Fruit fly (Drosophila melanogaster) whole organism, prepupa: ENCODE measurements around the gene CG33941.

Source experiments
- CG11902 ChIP-seq: fragments of 200-800 bp; sonication (Bioruptor generic); optimal IDR thresholded peaks from 3 replicates; lab custom pipeline; 2016; ENCODE audit warnings: missing biosample characterization, missing genetic modification characterization
- CG16779 ChIP-seq: fragments of 200-800 bp; sonication (Bioruptor generic); optimal IDR thresholded peaks from 3 replicates; lab custom pipeline; 2017; ENCODE audit warnings: missing biosample characterization, mild to moderate bottlenecking, missing genetic modification characterization
- CG8319 ChIP-seq: fragments of 200-800 bp; sonication (Bioruptor generic); optimal IDR thresholded peaks from 3 replicates; lab custom pipeline; 2016; ENCODE audit warnings: missing biosample characterization, missing genetic modification characterization
- Eip93F ChIP-seq: fragments of 200-800 bp; sonication (Bioruptor generic); optimal IDR thresholded peaks from 2 replicates; lab custom pipeline; 2016; ENCODE audit warnings: missing biosample characterization, mild to moderate bottlenecking, missing genetic modification characterization
- Smox ChIP-seq: fragments of 200-800 bp; sonication (Bioruptor generic); optimal IDR thresholded peaks from 3 replicates; lab custom pipeline; 2016; ENCODE audit warnings: missing biosample characterization, missing genetic modification characterization
- eg ChIP-seq: fragments of 200-800 bp; sonication (Bioruptor generic); IDR thresholded peaks from 3 replicates; pipeline ENCODE4 v1.3.6; 2022; ENCODE audit warnings: missing biosample characterization, missing genetic modification characterization
- fkh ChIP-seq: fragments of 200-800 bp; sonication (Bioruptor generic); optimal IDR thresholded peaks from 3 replicates; lab custom pipeline; 2017; ENCODE audit warnings: missing biosample characterization, mild to moderate bottlenecking, missing genetic modification characterization, moderate library complexity
- salr ChIP-seq, 2 experiments: fragments of 200-800 bp; sonication (Bioruptor generic); optimal IDR thresholded peaks; 3 replicates each; lab custom pipeline; 2016 to 2018; ENCODE audit warnings: missing biosample characterization in 2 of 2, missing genetic modification characterization in 2 of 2, mild to moderate bottlenecking in 1 of 2
- ss ChIP-seq, 2 experiments: fragments of 200-800 bp; sonication (Bioruptor generic); optimal IDR thresholded peaks; 2 replicates in 1 of 2; 3 replicates in 1 of 2; lab custom pipeline; 2017 to 2018; ENCODE audit warnings: mild to moderate bottlenecking in 2 of 2, missing biosample characterization in 2 of 2, missing genetic modification characterization in 2 of 2, moderate library complexity in 1 of 2
- topi ChIP-seq: fragments of 200-800 bp; sonication (Bioruptor generic); optimal IDR thresholded peaks from 3 replicates; lab custom pipeline; 2016; ENCODE audit warnings: missing biosample characterization, missing genetic modification characterization

DNA sequence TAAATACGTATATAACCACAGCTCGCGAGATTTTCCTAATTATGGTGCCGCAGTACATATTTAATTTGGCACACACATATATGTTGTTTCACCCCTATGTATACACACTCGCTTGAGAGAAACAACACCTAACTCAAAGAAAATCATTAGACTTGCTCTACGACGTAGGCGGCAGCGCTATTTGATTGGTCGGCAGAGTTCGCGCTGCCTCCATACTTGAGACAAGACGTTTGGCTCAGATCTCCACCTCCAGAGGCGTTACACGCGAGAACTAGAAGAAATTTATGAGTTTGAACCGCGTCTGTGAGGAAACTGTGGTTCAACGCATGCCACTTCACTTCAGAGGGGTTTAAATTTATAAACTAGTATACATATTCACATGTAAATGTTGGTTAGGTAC is 44.0 kb upstream of the CG33941 start:
- TF ChIP-seq Eip93F (GFP tag; lab: Kevin White, UChicago): no peak
- TF ChIP-seq fkh (GFP tag; lab: Kevin White, UChicago): no peak
- TF ChIP-seq topi: no peak
- no peak for TF ChIP-seq CG16779
- no peak for TF ChIP-seq CG11902 (GFP tag; lab: Kevin White, UChicago)
- no peak for TF ChIP-seq salr (GFP tag; optimal IDR thresholded peaks at IDR 0.05; lab: Kevin White, UChicago)
- TF ChIP-seq eg: no peak
- TF ChIP-seq Smox: no peak
- TF ChIP-seq CG8319 (GFP tag; lab: Kevin White, UChicago): no peak
- no peak for TF ChIP-seq ss (GFP tag; optimal IDR thresholded peaks at IDR 0.05; lab: Kevin White, UChicago)
